Fruit fly (Drosophila melanogaster) whole organism: ENCODE data around the gene ZIPIC.

Experiments
- CG8478 ChIP-seq: fragments of >200 bp; optimal IDR thresholded peaks from 2 replicates; lab custom pipeline; 2018; ENCODE audit warnings: inconsistent platforms
- EcR ChIP-seq, 2 experiments: fragments of >200 bp; optimal IDR thresholded peaks; 2 replicates each; lab custom pipeline; 2017; ENCODE audit warnings: missing biosample characterization in 2 of 2, missing genetic modification characterization in 2 of 2, missing genetic modification reagents in 2 of 2
- pan ChIP-seq: fragments of >200 bp; optimal IDR thresholded peaks from 2 replicates; lab custom pipeline; 2017
- psq ChIP-seq: fragments of >200 bp; optimal IDR thresholded peaks from 2 replicates; lab custom pipeline; 2017
- usp ChIP-seq: fragments of >200 bp; optimal IDR thresholded peaks from 2 replicates; lab custom pipeline; 2017; ENCODE audit warnings: missing biosample characterization, missing genetic modification characterization, mixed read lengths

DNA sequence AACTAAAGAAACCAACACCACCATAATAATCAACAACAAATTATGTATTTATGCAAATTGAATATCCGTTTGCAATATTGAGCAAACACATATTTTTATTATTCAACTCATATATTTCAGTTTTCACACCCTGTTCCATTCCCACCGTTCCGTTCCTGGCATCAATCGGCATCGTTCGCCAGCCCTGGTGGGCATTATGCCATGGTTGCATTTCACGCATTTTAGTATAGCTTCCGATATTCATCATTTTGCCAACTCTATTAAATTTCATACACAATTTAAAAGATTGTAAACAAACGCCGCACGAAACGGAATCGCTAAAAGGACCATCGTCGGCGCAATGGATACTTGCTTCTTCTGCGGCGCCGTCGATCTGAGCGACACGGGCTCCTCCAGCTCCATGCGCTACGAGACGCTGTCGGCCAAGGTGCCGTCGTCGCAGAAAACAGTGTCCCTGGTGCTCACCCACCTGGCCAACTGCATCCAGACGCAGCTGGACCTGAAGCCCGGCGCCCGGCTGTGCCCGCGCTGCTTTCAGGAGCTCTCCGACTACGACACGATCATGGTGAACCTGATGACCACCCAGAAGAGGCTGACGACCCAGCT lies 6.6 kb upstream of the ZIPIC start, which contains the start of gene Sry-delta:
- TF ChIP-seq pan (lab: Kevin White, UChicago), result no peak
- no peak for TF ChIP-seq EcR (GFP tag; optimal IDR thresholded peaks at IDR 0.05; lab: Kevin White, UChicago)
- no peak for TF ChIP-seq CG8478 (lab: Kevin White, UChicago)
- no peak for TF ChIP-seq psq
- TF ChIP-seq usp (GFP tag; lab: Kevin White, UChicago), result no peak
